Worm (Caenorhabditis elegans) whole organism, L4 larva: ENCODE measurements around the gene vang-1.

Experiments used
- D1046.2 ChIP-seq: fragments of 200-800 bp; sonication (Bioruptor generic); IDR thresholded peaks from 2 replicates; pipeline ENCODE4 v1.3.6; 2022; ENCODE audit warnings: missing genetic modification characterization, missing compliant biosample characterization
- F26F4.8 ChIP-seq: fragments of 200-800 bp; sonication (Bioruptor generic); conservative IDR thresholded peaks from 2 replicates; pipeline ENCODE4 v1.3.6; 2022; ENCODE audit warnings: missing genetic modification characterization, missing compliant biosample characterization
- Y5F2A.4 ChIP-seq: fragments of 200-800 bp; sonication (Bioruptor generic); optimal IDR thresholded peaks from 2 replicates; lab custom pipeline; 2018; ENCODE audit warnings: mild to moderate bottlenecking, missing genetic modification characterization, missing compliant biosample characterization
- Y75B8A.6 ChIP-seq: fragments of 200-800 bp; sonication (Bioruptor generic); IDR thresholded peaks from 2 replicates; pipeline ENCODE4 v1.3.6; 2022; ENCODE audit warnings: missing genetic modification reagents, missing genetic modification characterization, missing compliant biosample characterization
- aha-1 ChIP-seq: fragments of 150-350 bp; peaks from one replicate; lab custom pipeline; 2014; ENCODE audit warnings: missing biosample characterization, missing genetic modification characterization
- aly-2 ChIP-seq: sonication (generic microtip); optimal IDR thresholded peaks from 2 replicates; lab custom pipeline; 2018; ENCODE audit warnings: missing biosample characterization, missing genetic modification characterization
- ceh-82 ChIP-seq: sonication (generic microtip); optimal IDR thresholded peaks from 2 replicates; lab custom pipeline; 2017; ENCODE audit warnings: missing biosample characterization, missing genetic modification characterization
- ctbp-1 ChIP-seq: fragments of 200-800 bp; sonication (Bioruptor generic); IDR thresholded peaks from 2 replicates; pipeline ENCODE4 v1.3.6; 2022; ENCODE audit warnings: missing genetic modification reagents, missing genetic modification characterization, missing compliant biosample characterization
- daf-12 ChIP-seq: fragments of 150-350 bp; optimal IDR thresholded peaks from 2 replicates; lab custom pipeline; 2014; ENCODE audit warnings: missing biosample characterization, missing genetic modification reagents, missing genetic modification characterization
- daf-16 ChIP-seq, 3 experiments: sonication (generic microtip); optimal IDR thresholded peaks; 2 replicates each; lab custom pipeline; 2016 to 2017; ENCODE audit warnings: missing genetic modification characterization in 3 of 3, missing genetic modification reagents in 3 of 3, mild to moderate bottlenecking in 2 of 3, missing compliant biosample characterization in 2 of 3, missing biosample characterization in 1 of 3, moderate library complexity in 1 of 3
- dmd-6 ChIP-seq: fragments of 200-800 bp; sonication (Bioruptor generic); IDR thresholded peaks from 2 replicates; pipeline ENCODE4 v1.3.6; 2022; ENCODE audit warnings: missing genetic modification reagents, missing genetic modification characterization, missing compliant biosample characterization
- dve-1 ChIP-seq: sonication (generic microtip); optimal IDR thresholded peaks from 2 replicates; lab custom pipeline; 2017; ENCODE audit warnings: antibody characterized with exemption, mild to moderate bottlenecking, missing genetic modification characterization, missing compliant biosample characterization; ENCODE audit not compliant: insufficient read depth
- egl-27 ChIP-seq: sonication (generic microtip); optimal IDR thresholded peaks from 3 replicates; lab custom pipeline; 2017; ENCODE audit warnings: missing biosample characterization, missing genetic modification reagents, missing genetic modification characterization
- gei-8 ChIP-seq: fragments of 200-800 bp; sonication (Bioruptor generic); optimal IDR thresholded peaks from 2 replicates; lab custom pipeline; 2018; ENCODE audit warnings: mild to moderate bottlenecking, missing genetic modification characterization, missing compliant biosample characterization
- hlh-11 ChIP-seq: fragments of 200-800 bp; sonication (Bioruptor generic); optimal IDR thresholded peaks from 2 replicates; lab custom pipeline; 2018; ENCODE audit warnings: mild to moderate bottlenecking, missing genetic modification characterization, missing compliant biosample characterization
- hlh-30 ChIP-seq: sonication (generic microtip); optimal IDR thresholded peaks from 2 replicates; lab custom pipeline; 2017; ENCODE audit warnings: antibody characterized with exemption, mild to moderate bottlenecking, missing genetic modification characterization, missing compliant biosample characterization; ENCODE audit not compliant: insufficient read depth
- hmg-1.1 ChIP-seq: fragments of 200-800 bp; sonication (Bioruptor generic); IDR thresholded peaks from 2 replicates; pipeline ENCODE4 v1.3.6; 2022; ENCODE audit warnings: missing genetic modification reagents, missing genetic modification characterization, missing compliant biosample characterization
- lin-38 ChIP-seq: fragments of 200-800 bp; sonication (Bioruptor generic); IDR thresholded peaks from 2 replicates; pipeline ENCODE4 v1.3.6; 2022; ENCODE audit warnings: missing genetic modification reagents, missing genetic modification characterization, missing compliant biosample characterization
- lsy-2 ChIP-seq, 2 experiments: fragments of 150-350 bp in 1 of 2; sonication (generic microtip) in 1 of 2; optimal IDR thresholded peaks; 2 replicates each; lab custom pipeline; 2014 to 2017; ENCODE audit warnings: missing biosample characterization in 2 of 2, missing genetic modification characterization in 2 of 2
- madf-5 ChIP-seq, 2 experiments: fragments of 200-800 bp; sonication (Bioruptor generic); IDR thresholded peaks; 2 replicates each; pipeline ENCODE4 v1.3.6; 2022; ENCODE audit warnings: missing compliant biosample characterization in 2 of 2, missing genetic modification characterization in 2 of 2
- mdt-29 ChIP-seq: fragments of 200-800 bp; sonication (Bioruptor generic); IDR thresholded peaks from 2 replicates; pipeline ENCODE4 v1.3.6; 2022; ENCODE audit warnings: missing genetic modification reagents, missing genetic modification characterization, missing compliant biosample characterization
- mes-2 ChIP-seq: sonication (generic microtip); optimal IDR thresholded peaks from 2 replicates; lab custom pipeline; 2016; ENCODE audit warnings: missing genotype, mild to moderate bottlenecking, missing genetic modification characterization, missing compliant biosample characterization; ENCODE audit not compliant: poor library complexity, severe bottlenecking
- mxl-2 ChIP-seq: fragments of 200-800 bp; sonication (Bioruptor generic); conservative IDR thresholded peaks from 2 replicates; pipeline ENCODE4 v1.3.6; 2022; ENCODE audit warnings: missing genetic modification reagents, missing genetic modification characterization, missing compliant biosample characterization
- mxl-3 ChIP-seq: fragments of 200-800 bp; sonication (Bioruptor generic); optimal IDR thresholded peaks from 2 replicates; lab custom pipeline; 2018; ENCODE audit warnings: mild to moderate bottlenecking, missing genetic modification characterization, missing compliant biosample characterization
- nhr-102 ChIP-seq: sonication (generic microtip); optimal IDR thresholded peaks from 2 replicates; lab custom pipeline; 2016; ENCODE audit warnings: mild to moderate bottlenecking, missing genetic modification characterization, moderate library complexity, missing compliant biosample characterization
- nhr-28 ChIP-seq: fragments of 150-350 bp; optimal IDR thresholded peaks from 2 replicates; lab custom pipeline; 2014; ENCODE audit warnings: missing biosample characterization, missing genetic modification characterization
- nhr-41 ChIP-seq: fragments of 200-800 bp; sonication (Bioruptor generic); IDR thresholded peaks from 2 replicates; pipeline ENCODE4 v1.3.6; 2022; ENCODE audit warnings: missing genetic modification reagents, missing genetic modification characterization, missing compliant biosample characterization
- nhr-48 ChIP-seq: sonication (generic microtip); optimal IDR thresholded peaks from 2 replicates; lab custom pipeline; 2016; ENCODE audit warnings: mild to moderate bottlenecking, missing genetic modification characterization, missing compliant biosample characterization
- nhr-6 ChIP-seq: fragments of 150-350 bp; optimal IDR thresholded peaks from 2 replicates; lab custom pipeline; 2014; ENCODE audit warnings: missing biosample characterization, missing genetic modification characterization
- nhr-77 ChIP-seq: fragments of 150-350 bp; optimal IDR thresholded peaks from 2 replicates; lab custom pipeline; 2014; ENCODE audit warnings: missing biosample characterization, missing genetic modification characterization
- pha-4 ChIP-seq, 2 experiments: fragments of 150-350 bp in 1 of 2; fragments of 200-800 bp in 1 of 2; sonication (Bioruptor generic) in 1 of 2; IDR thresholded peaks in 1 of 2; optimal IDR thresholded peaks in 1 of 2; 2 replicates each; pipeline versions ENCODE4 v1.3.6 to Lab custom; 2014 to 2022; ENCODE audit warnings: missing genetic modification characterization in 2 of 2, missing genetic modification reagents in 2 of 2, missing biosample characterization in 1 of 2, missing compliant biosample characterization in 1 of 2
- php-3 ChIP-seq: fragments of 200-800 bp; sonication (Bioruptor generic); IDR thresholded peaks from 2 replicates; pipeline ENCODE4 v1.3.6; 2022; ENCODE audit warnings: missing genetic modification reagents, missing genetic modification characterization, missing compliant biosample characterization
- pqm-1 ChIP-seq: sonication (generic microtip); optimal IDR thresholded peaks from 2 replicates; lab custom pipeline; 2017; ENCODE audit warnings: missing biosample characterization, missing genetic modification characterization
- snpc-4 ChIP-seq: fragments of 150-350 bp; optimal IDR thresholded peaks from 2 replicates; lab custom pipeline; 2014; ENCODE audit warnings: missing biosample characterization, missing genetic modification characterization
- spr-3 ChIP-seq: fragments of 200-800 bp; sonication (Bioruptor generic); optimal IDR thresholded peaks from 2 replicates; lab custom pipeline; 2018; ENCODE audit warnings: mild to moderate bottlenecking, missing genetic modification characterization, missing compliant biosample characterization
- tra-1 ChIP-seq: fragments of 200-800 bp; sonication (Bioruptor generic); IDR thresholded peaks from 2 replicates; pipeline ENCODE4 v1.3.6; 2022; ENCODE audit warnings: missing genetic modification reagents, missing genetic modification characterization, missing compliant biosample characterization
- unc-62 ChIP-seq, 3 experiments: fragments of 150-350 bp in 1 of 3; sonication (generic microtip); optimal IDR thresholded peaks in 2 of 3; peaks in 1 of 3; 1 replicate in 1 of 3; 2 replicates in 2 of 3; lab custom pipeline; 2014 to 2017; ENCODE audit warnings: missing biosample characterization in 3 of 3, missing genetic modification characterization in 3 of 3, missing genetic modification reagents in 3 of 3, missing genotype in 1 of 3
- vab-7 ChIP-seq: fragments of 200-800 bp; sonication (Bioruptor generic); IDR thresholded peaks from 2 replicates; pipeline ENCODE4 v1.3.6; 2022; ENCODE audit warnings: missing genetic modification reagents, missing genetic modification characterization, missing compliant biosample characterization
- zag-1 ChIP-seq: fragments of 150-350 bp; optimal IDR thresholded peaks from 2 replicates; lab custom pipeline; 2014; ENCODE audit warnings: missing biosample characterization, missing genetic modification characterization
- zfp-2 ChIP-seq: sonication (generic microtip); optimal IDR thresholded peaks from 2 replicates; lab custom pipeline; 2016; ENCODE audit warnings: mild to moderate bottlenecking, missing genetic modification characterization, missing compliant biosample characterization

The vang-1 gene

DNA sequence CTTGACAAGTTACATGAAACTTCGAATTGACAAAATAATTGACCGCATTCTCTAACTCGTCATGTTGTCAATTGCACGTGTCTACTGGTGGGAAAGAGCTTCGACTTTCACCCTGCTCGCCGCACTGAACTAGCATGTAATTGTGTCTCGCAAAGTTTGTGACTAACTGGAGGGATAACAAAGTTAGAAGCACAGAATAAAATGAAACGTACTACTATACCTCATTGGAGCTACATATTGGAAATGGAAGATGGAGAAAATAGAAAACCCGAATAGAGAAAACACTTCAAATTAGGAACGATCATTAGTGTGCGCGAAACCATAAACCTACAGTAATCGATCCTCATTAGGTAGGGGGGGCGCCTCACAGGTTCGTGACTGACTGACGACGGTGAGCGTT lies 41.9 kb downstream of the vang-1 start:
- TF ChIP-seq unc-62 (GFP tag; optimal IDR thresholded peaks at IDR 0.05 in 1 of 2; lab: Kevin White, UChicago) (peak in 1 of 2 experiments; percentile 89), unc-62 (tag; optimal IDR thresholded peaks at IDR 0.05; lab: Kevin White, UChicago) (no peak), nhr-41 (GFP tag; lab: Robert Waterston, UW) (no peak)
- TF ChIP-seq, all 104 proteins: peak for 1

- no peak for TF ChIP-seq Y5F2A.4 (GFP tag; lab: Kevin White, UChicago)
- TF ChIP-seq nhr-77 (tag; lab: Kevin White, UChicago): no peak
- TF ChIP-seq gei-8 (GFP tag; lab: Kevin White, UChicago): no peak
- no peak for TF ChIP-seq php-3 (GFP tag; lab: Robert Waterston, UW)
- TF ChIP-seq zag-1 (tag; lab: Kevin White, UChicago): no peak
Observed at ce11 chrX:2928089-2928488, 42.4 kb downstream of the vang-1 start.

ce11 chrX:2931852-2932251 lies 46.2 kb downstream of the vang-1 start:
- TF ChIP-seq nhr-6 (tag; lab: Kevin White, UChicago): peak; percentile 6
- peak in 1 of 2 experiments; percentile 5 for TF ChIP-seq lsy-2 (tag; optimal IDR thresholded peaks at IDR 0.05; lab: Kevin White, UChicago)
- peak; percentile 37 for TF ChIP-seq mes-2 (tag; lab: Kevin White, UChicago)
- TF ChIP-seq F26F4.8: no peak
- peak; percentile 76; the same call in 1 of the 2 replicates for TF ChIP-seq php-3 (GFP tag; lab: Robert Waterston, UW)
- TF ChIP-seq mdt-29 (GFP tag; lab: Robert Waterston, UW): 0 out of 2 replicates have a peak, but pooled peaks have one; percentile 26
- no peak for TF ChIP-seq mxl-2 (GFP tag; lab: Robert Waterston, UW)
- TF ChIP-seq gei-8 (GFP tag; lab: Kevin White, UChicago): peak; percentile 36
- no peak for TF ChIP-seq lin-38 (GFP tag; lab: Robert Waterston, UW)
- TF ChIP-seq ceh-82 (tag; lab: Kevin White, UChicago): no peak
- peak in 1 of 2 experiments; percentile 14 for TF ChIP-seq daf-16 (GFP tag; optimal IDR thresholded peaks at IDR 0.05; lab: Kevin White, UChicago)
- TF ChIP-seq daf-16 (tag; optimal IDR thresholded peaks at IDR 0.05; lab: Kevin White, UChicago): peak; percentile 92
- no peak for TF ChIP-seq zfp-2
- TF ChIP-seq nhr-48: peak; percentile 41
- peak; percentile 50 for TF ChIP-seq mxl-3
- no peak for TF ChIP-seq egl-27
- TF ChIP-seq hlh-30 (tag; lab: Kevin White, UChicago): peak; percentile 20
- TF ChIP-seq tra-1 (GFP tag; lab: Robert Waterston, UW): peak; percentile 59; the same call in 1 of the 2 replicates
- peak; percentile 82 for TF ChIP-seq dmd-6 (GFP tag; lab: Robert Waterston, UW)
- peak; percentile 74 for TF ChIP-seq pqm-1 (tag; lab: Kevin White, UChicago)
- peak; percentile 62 for TF ChIP-seq nhr-28 (tag; lab: Kevin White, UChicago)
- TF ChIP-seq nhr-77 (tag; lab: Kevin White, UChicago): peak; percentile 2
- peak; percentile 47 for TF ChIP-seq dve-1 (tag; lab: Kevin White, UChicago)
- peak; percentile 69 for TF ChIP-seq hlh-11 (tag; lab: Kevin White, UChicago)
- TF ChIP-seq snpc-4 (tag; lab: Kevin White, UChicago): no peak
- no peak for TF ChIP-seq nhr-102 (tag; lab: Kevin White, UChicago)

ce11 chrX:2933061-2933460 lies 47.4 kb downstream of the vang-1 start, which contains the start of gene fard-1:
fard-1 (plus strand) TSS chrX:2933361.
- TF ChIP-seq Y75B8A.6 (GFP tag; lab: Robert Waterston, UW) (0 out of 2 replicates have a peak, but pooled peaks have one; percentile 23), hlh-11 (tag; lab: Kevin White, UChicago) (no peak)
- TF ChIP-seq, all 104 proteins: peak for 1

ce11 chrX:2939085-2939484 lies 53.4 kb downstream of the vang-1 start:
- 0 out of 2 replicates have a peak, but pooled peaks have one; percentile 23 for TF ChIP-seq hmg-1.1 (GFP tag; lab: Robert Waterston, UW)
- no peak for TF ChIP-seq daf-12
- TF ChIP-seq ctbp-1 (GFP tag; lab: Robert Waterston, UW): peak; percentile 34; the same call in 1 of the 2 replicates
- no peak for TF ChIP-seq zfp-2
- TF ChIP-seq aly-2 (tag; lab: Kevin White, UChicago): no peak
- no peak for TF ChIP-seq madf-5 (GFP tag; IDR thresholded peaks at IDR 0.05; lab: Robert Waterston, UW)
- TF ChIP-seq mxl-3: no peak
- no peak for TF ChIP-seq Y75B8A.6 (GFP tag; lab: Robert Waterston, UW)
- TF ChIP-seq aha-1: peak; percentile 99
- no peak for TF ChIP-seq gei-8 (GFP tag; lab: Kevin White, UChicago)
- TF ChIP-seq tra-1 (GFP tag; lab: Robert Waterston, UW): no peak
- no peak for TF ChIP-seq spr-3 (GFP tag; lab: Kevin White, UChicago)
- TF ChIP-seq pha-4 (GFP tag; IDR thresholded peaks at IDR 0.05; lab: Robert Waterston, UW): no peak
- TF ChIP-seq pha-4 (tag; optimal IDR thresholded peaks at IDR 0.05; lab: Kevin White, UChicago): no peak
- no peak for TF ChIP-seq vab-7
- TF ChIP-seq daf-16 (GFP tag; optimal IDR thresholded peaks at IDR 0.05; lab: Kevin White, UChicago): peak in 1 of 2 experiments; percentile 0
- TF ChIP-seq daf-16 (tag; optimal IDR thresholded peaks at IDR 0.05; lab: Kevin White, UChicago): no peak
- no peak for TF ChIP-seq Y5F2A.4 (GFP tag; lab: Kevin White, UChicago)
- TF ChIP-seq D1046.2 (GFP tag; lab: Robert Waterston, UW): no peak
